Fruit fly (Drosophila melanogaster): ENCODE measurements around the gene eIF4EHP.

- no peak for TF ChIP-seq CG8478 (optimal IDR thresholded peaks at IDR 0.05)
- TF ChIP-seq CTCF (optimal IDR thresholded peaks at IDR 0.05): no peak
Observed at dm6 chr3R:24037538-24038265, 71.1 kb downstream of the eIF4EHP start, which contains the start of gene spas.

Data from S2 (cell line).